Worm (Caenorhabditis elegans) whole organism, L1 larva: ENCODE data around the gene Y82E9BR.3.
A peak's percentile ranks its signal among the peaks of the same experiment; 100 is the strongest.

Source experiments
- aly-2 ChIP-seq: fragments of 150-350 bp; optimal IDR thresholded peaks from 2 replicates; lab custom pipeline; 2014; ENCODE audit warnings: missing biosample characterization, missing genetic modification characterization
- ama-1 ChIP-seq: fragments of 150-350 bp; optimal IDR thresholded peaks from 2 replicates; lab custom pipeline; 2014
- blmp-1 ChIP-seq: fragments of 150-350 bp; optimal IDR thresholded peaks from 2 replicates; lab custom pipeline; 2014; ENCODE audit warnings: missing biosample characterization, missing genetic modification characterization
- ceh-8 ChIP-seq: fragments of 200-800 bp; sonication (Bioruptor generic); optimal IDR thresholded peaks from 2 replicates; lab custom pipeline; 2018; ENCODE audit warnings: mild to moderate bottlenecking, missing genetic modification characterization, moderate library complexity, missing compliant biosample characterization
- ceh-82 ChIP-seq, 3 experiments: fragments of 150-350 bp in 1 of 3; sonication (generic microtip) in 2 of 3; optimal IDR thresholded peaks; 2 replicates each; lab custom pipeline; 2014 to 2017; ENCODE audit warnings: missing biosample characterization in 3 of 3, missing genetic modification characterization in 3 of 3
- dpl-1 ChIP-seq, 3 experiments: fragments of 150-350 bp in 2 of 3; sonication (generic microtip) in 1 of 3; optimal IDR thresholded peaks; 2 replicates each; lab custom pipeline; 2014 to 2017; ENCODE audit warnings: missing biosample characterization in 3 of 3, missing genetic modification characterization in 3 of 3, missing genetic modification reagents in 3 of 3
- nhr-12 ChIP-seq: sonication (generic microtip); optimal IDR thresholded peaks from 2 replicates; lab custom pipeline; 2017; ENCODE audit warnings: missing biosample characterization, missing genetic modification characterization
- nhr-237 ChIP-seq: fragments of 150-350 bp; optimal IDR thresholded peaks from 2 replicates; lab custom pipeline; 2014; ENCODE audit warnings: missing biosample characterization, missing genetic modification characterization
- nhr-28 ChIP-seq: fragments of 150-350 bp; optimal IDR thresholded peaks from 2 replicates; lab custom pipeline; 2014; ENCODE audit warnings: missing biosample characterization, missing genetic modification characterization
- pax-3 ChIP-seq: fragments of 200-800 bp; sonication (Bioruptor generic); optimal IDR thresholded peaks from 2 replicates; lab custom pipeline; 2018; ENCODE audit warnings: mild to moderate bottlenecking, missing genetic modification characterization, moderate library complexity, missing compliant biosample characterization
- zag-1 ChIP-seq: fragments of 150-350 bp; optimal IDR thresholded peaks from 2 replicates; lab custom pipeline; 2014; ENCODE audit warnings: missing biosample characterization, missing genetic modification characterization

- TF ChIP-seq pax-3, result no peak
- TF ChIP-seq nhr-12 (tag; lab: Kevin White, UChicago), result no peak
- TF ChIP-seq blmp-1, result no peak
- no peak for TF ChIP-seq nhr-237
- TF ChIP-seq dpl-1 (GFP tag; optimal IDR thresholded peaks at IDR 0.05; lab: Kevin White, UChicago), result peak in 2 of 3 experiments; percentile 17 to 39
- TF ChIP-seq zag-1 (tag; lab: Kevin White, UChicago), result no peak
- TF ChIP-seq nhr-28, result no peak
- TF ChIP-seq ceh-82 (tag; optimal IDR thresholded peaks at IDR 0.05; lab: Kevin White, UChicago), result peak in 1 of 3 experiments; percentile 30
- no peak for TF ChIP-seq ama-1 (lab: Kevin White, UChicago)
- TF ChIP-seq aly-2 (tag; lab: Kevin White, UChicago), result no peak
- TF ChIP-seq ceh-8 (GFP tag; lab: Kevin White, UChicago), result no peak
Observed at ce11 chrIII:1429920-1430437, 11.0 kb downstream of the Y82E9BR.3 start.
